Worm (Caenorhabditis elegans): ENCODE measurements around the gene C11G10.1.

DNA sequence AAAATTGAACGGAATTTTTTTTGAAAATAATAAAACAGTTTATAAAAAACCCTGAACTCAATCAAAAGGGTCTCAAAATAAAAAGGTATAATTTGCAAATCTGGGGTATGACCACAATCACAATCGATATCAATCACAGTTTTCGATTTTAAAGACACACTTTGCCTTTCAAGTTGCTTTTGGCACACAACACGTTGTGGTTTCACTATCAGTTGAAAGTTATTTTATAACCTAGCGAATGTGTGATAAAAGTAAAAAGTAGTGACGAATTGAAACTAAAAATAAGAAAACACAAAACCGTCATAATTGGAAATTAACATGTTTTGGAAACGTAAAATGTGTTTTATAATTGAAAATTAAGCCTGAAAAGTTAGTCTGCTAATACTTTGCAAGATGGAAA is 9.1 kb upstream of the C11G10.1 start:
- TF ChIP-seq nfya-1 (tag; optimal IDR thresholded peaks at IDR 0.05) (no peak), tbx-7 (tag; optimal IDR thresholded peaks at IDR 0.05) (no peak), gmeb-2 (tag; optimal IDR thresholded peaks at IDR 0.05) (no peak), sox-2 (GFP tag; IDR thresholded peaks at IDR 0.05) (no peak), K02D7.2 (tag; optimal IDR thresholded peaks at IDR 0.05) (no peak)
